Worm (Caenorhabditis elegans) whole organism, young adult: ENCODE results near the gene VZK822L.2.

Experiments used
- F57A8.1 ChIP-seq: fragments of 200-800 bp; sonication (Bioruptor generic); optimal IDR thresholded peaks from 2 replicates; lab custom pipeline; 2018; ENCODE audit warnings: mild to moderate bottlenecking, missing genetic modification characterization, moderate library complexity, missing compliant biosample characterization
- ceh-91 ChIP-seq: fragments of 200-800 bp; sonication (Bioruptor generic); IDR thresholded peaks from 2 replicates; pipeline ENCODE4 v1.3.6; 2022; ENCODE audit warnings: missing genetic modification reagents, missing genetic modification characterization, missing compliant biosample characterization
- hlh-26 ChIP-seq: fragments of 200-800 bp; sonication (Bioruptor generic); conservative IDR thresholded peaks from 2 replicates; pipeline ENCODE4 v1.3.6; 2022; ENCODE audit warnings: missing genetic modification reagents, missing genetic modification characterization, missing compliant biosample characterization
- nhr-120 ChIP-seq: fragments of 200-800 bp; sonication (Bioruptor generic); IDR thresholded peaks from 2 replicates; pipeline ENCODE4 v1.3.6; 2022; ENCODE audit warnings: missing genetic modification characterization, missing compliant biosample characterization
- snpc-1.3 ChIP-seq: sonication (generic microtip); optimal IDR thresholded peaks from 2 replicates; lab custom pipeline; 2017; ENCODE audit warnings: missing genetic modification characterization, mild to moderate bottlenecking, missing compliant biosample characterization, antibody characterized with exemption, moderate library complexity, missing genotype, missing genetic modification reagents; ENCODE audit not compliant: insufficient read depth
- zim-3 ChIP-seq: sonication (generic microtip); optimal IDR thresholded peaks from 2 replicates; lab custom pipeline; 2017; ENCODE audit warnings: mild to moderate bottlenecking, missing genetic modification characterization, moderate library complexity, missing compliant biosample characterization

DNA sequence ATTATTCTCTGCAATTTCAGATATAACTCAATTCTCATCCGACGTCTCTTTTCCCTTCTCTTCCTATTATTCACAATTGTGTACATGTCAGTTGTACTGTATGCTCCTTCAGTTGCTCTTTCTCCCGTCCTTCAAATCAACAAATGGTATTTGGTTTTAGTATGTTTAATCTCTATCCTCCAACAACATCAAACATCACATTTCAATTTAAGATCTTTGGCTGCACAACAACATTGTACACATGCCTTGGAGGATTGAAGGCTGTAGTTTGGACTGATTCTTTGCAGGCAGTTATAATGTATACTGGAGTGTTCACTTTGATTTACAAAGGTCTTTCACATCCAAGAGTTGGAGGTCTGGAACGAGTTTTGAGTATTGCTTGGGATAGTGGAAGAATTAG, 26.7 kb downstream of the VZK822L.2 start:
- TF ChIP-seq nhr-120 (GFP tag; lab: Robert Waterston, UW): no peak
- TF ChIP-seq zim-3 (tag; lab: Kevin White, UChicago): no peak
- TF ChIP-seq snpc-1.3 (tag; lab: Kevin White, UChicago): no peak
- no peak for TF ChIP-seq ceh-91 (GFP tag; lab: Robert Waterston, UW)
- no peak for TF ChIP-seq hlh-26 (GFP tag; lab: Robert Waterston, UW)
- TF ChIP-seq F57A8.1 (GFP tag; lab: Kevin White, UChicago): no peak
